Fruit fly (Drosophila melanogaster) whole organism, embryonic: ENCODE data around the gene Grip75.

Experiments
- Atf3 ChIP-seq: fragments of 200-800 bp; sonication (Bioruptor generic); optimal IDR thresholded peaks from 3 replicates; lab custom pipeline; 2016; ENCODE audit warnings: missing biosample characterization, missing genetic modification characterization
- B-H2 ChIP-seq: fragments of 200-800 bp; sonication (Bioruptor generic); optimal IDR thresholded peaks from 2 replicates; lab custom pipeline; 2018; ENCODE audit warnings: missing biosample characterization, mild to moderate bottlenecking, missing genetic modification characterization
- CG10321 ChIP-seq: fragments of 200-800 bp; sonication (Bioruptor generic); IDR thresholded peaks from 2 replicates; pipeline ENCODE4 v1.3.6; 2022; ENCODE audit warnings: missing biosample characterization, missing genetic modification characterization
- CG11560 ChIP-seq: fragments of 200-800 bp; sonication (Bioruptor generic); IDR thresholded peaks from 3 replicates; pipeline ENCODE4 v1.3.6; 2022; ENCODE audit warnings: missing biosample characterization, missing genetic modification characterization
- CG11695 ChIP-seq: fragments of 200-800 bp; sonication (Bioruptor generic); IDR thresholded peaks from 3 replicates; pipeline ENCODE4 v1.3.6; 2022; ENCODE audit warnings: missing biosample characterization, missing genetic modification characterization
- CG13296 ChIP-seq: fragments of 200-800 bp; sonication (Bioruptor generic); optimal IDR thresholded peaks from 3 replicates; lab custom pipeline; 2018; ENCODE audit warnings: missing biosample characterization, mild to moderate bottlenecking, missing genetic modification characterization
- CG14667 ChIP-seq: fragments of 200-800 bp; sonication (Bioruptor generic); IDR thresholded peaks from 2 replicates; pipeline ENCODE4 v1.3.6; 2022; ENCODE audit warnings: missing biosample characterization, missing genetic modification characterization
- CG14710 ChIP-seq: fragments of 200-800 bp; sonication (Bioruptor generic); optimal IDR thresholded peaks from 3 replicates; lab custom pipeline; 2019; ENCODE audit warnings: missing biosample characterization, mild to moderate bottlenecking, missing genetic modification characterization, moderate library complexity
- CG1529 ChIP-seq: fragments of 200-800 bp; sonication (Bioruptor generic); optimal IDR thresholded peaks from 3 replicates; lab custom pipeline; 2018; ENCODE audit warnings: missing biosample characterization, missing genetic modification characterization
- CG15479 ChIP-seq: fragments of 200-800 bp; sonication (Bioruptor generic); optimal IDR thresholded peaks from 3 replicates; lab custom pipeline; 2019; ENCODE audit warnings: missing biosample characterization, mild to moderate bottlenecking, missing genetic modification characterization, moderate library complexity
- CG15601 ChIP-seq: fragments of 200-800 bp; sonication (Bioruptor generic); optimal IDR thresholded peaks from 3 replicates; lab custom pipeline; 2019; ENCODE audit warnings: missing biosample characterization, mild to moderate bottlenecking, missing genetic modification characterization, moderate library complexity
- CG15696 ChIP-seq: fragments of 200-800 bp; sonication (Bioruptor generic); optimal IDR thresholded peaks from 2 replicates; lab custom pipeline; 2019; ENCODE audit warnings: missing biosample characterization, mild to moderate bottlenecking, missing genetic modification characterization, moderate library complexity
- CG17328 ChIP-seq: fragments of 200-800 bp; sonication (Bioruptor generic); IDR thresholded peaks from 2 replicates; pipeline ENCODE4 v1.3.6; 2022; ENCODE audit warnings: missing biosample characterization, missing genetic modification characterization
- CG17359 ChIP-seq: fragments of 200-800 bp; sonication (Bioruptor generic); optimal IDR thresholded peaks from 3 replicates; lab custom pipeline; 2018; ENCODE audit warnings: missing biosample characterization, mild to moderate bottlenecking, missing genetic modification characterization, moderate library complexity
- CG17912 ChIP-seq: fragments of 200-800 bp; sonication (Bioruptor generic); optimal IDR thresholded peaks from 2 replicates; lab custom pipeline; 2018; ENCODE audit warnings: missing biosample characterization, mild to moderate bottlenecking, missing genetic modification characterization
- CG32767 ChIP-seq: fragments of 200-800 bp; sonication (Bioruptor generic); IDR thresholded peaks from 2 replicates; pipeline ENCODE4 v1.3.6; 2022; ENCODE audit warnings: missing biosample characterization, missing genetic modification characterization
- CG4404 ChIP-seq: fragments of 200-800 bp; sonication (Bioruptor generic); IDR thresholded peaks from 2 replicates; pipeline ENCODE4 v1.3.6; 2022; ENCODE audit warnings: missing biosample characterization, missing genetic modification characterization
- CG4424 ChIP-seq: fragments of 200-800 bp; sonication (Bioruptor generic); optimal IDR thresholded peaks from 3 replicates; lab custom pipeline; 2016; ENCODE audit warnings: missing biosample characterization, missing genetic modification characterization
- CG5180 ChIP-seq: fragments of 200-800 bp; sonication (Bioruptor generic); optimal IDR thresholded peaks from 3 replicates; lab custom pipeline; 2017; ENCODE audit warnings: missing biosample characterization, missing genetic modification characterization, mild to moderate bottlenecking, moderate library complexity, missing genetic modification reagents
- CG6272 ChIP-seq: fragments of 200-800 bp; sonication (Bioruptor generic); IDR thresholded peaks from 2 replicates; pipeline ENCODE4 v1.3.6; 2022; ENCODE audit warnings: missing biosample characterization, missing genetic modification characterization
- CG6683 ChIP-seq: fragments of 200-800 bp; sonication (Bioruptor generic); optimal IDR thresholded peaks from 2 replicates; lab custom pipeline; 2017; ENCODE audit warnings: missing biosample characterization, mild to moderate bottlenecking, missing genetic modification characterization, missing genetic modification reagents
- CG7271 ChIP-seq: fragments of 200-800 bp; sonication (Bioruptor generic); optimal IDR thresholded peaks from 2 replicates; lab custom pipeline; 2018; ENCODE audit warnings: missing biosample characterization, mild to moderate bottlenecking, missing genetic modification characterization, moderate library complexity
- CG7556 ChIP-seq: fragments of 200-800 bp; sonication (Bioruptor generic); optimal IDR thresholded peaks from 2 replicates; lab custom pipeline; 2017; ENCODE audit warnings: missing biosample characterization, mild to moderate bottlenecking, missing genetic modification characterization
- CG8281 ChIP-seq: fragments of 200-800 bp; sonication (Bioruptor generic); optimal IDR thresholded peaks from 2 replicates; lab custom pipeline; 2018; ENCODE audit warnings: missing biosample characterization, mild to moderate bottlenecking, missing genetic modification characterization, moderate library complexity
- CG8924 ChIP-seq: fragments of 200-800 bp; optimal IDR thresholded peaks from 3 replicates; lab custom pipeline; 2019; ENCODE audit warnings: missing biosample characterization, mild to moderate bottlenecking, missing genetic modification characterization, moderate library complexity
- CG9437 ChIP-seq: fragments of 200-800 bp; sonication (Bioruptor generic); optimal IDR thresholded peaks from 2 replicates; lab custom pipeline; 2018; ENCODE audit warnings: missing biosample characterization, mild to moderate bottlenecking, missing genetic modification characterization
- D19A ChIP-seq: fragments of 200-800 bp; optimal IDR thresholded peaks from 3 replicates; lab custom pipeline; 2019; ENCODE audit warnings: missing biosample characterization, mild to moderate bottlenecking, missing genetic modification characterization, moderate library complexity
- Drgx ChIP-seq: fragments of 200-800 bp; sonication (Bioruptor generic); IDR thresholded peaks from 2 replicates; pipeline ENCODE4 v1.3.6; 2022; ENCODE audit warnings: missing biosample characterization, missing genetic modification characterization
- ERR ChIP-seq: fragments of 200-800 bp; sonication (Bioruptor generic); optimal IDR thresholded peaks from 2 replicates; lab custom pipeline; 2016; ENCODE audit warnings: missing biosample characterization, missing genetic modification characterization
- Fer3 ChIP-seq: fragments of 200-800 bp; sonication (Bioruptor generic); optimal IDR thresholded peaks from 2 replicates; lab custom pipeline; 2018; ENCODE audit warnings: missing biosample characterization, mild to moderate bottlenecking, missing genetic modification characterization, moderate library complexity
- Hsf ChIP-seq: fragments of 200-800 bp; sonication (Bioruptor generic); optimal IDR thresholded peaks from 3 replicates; lab custom pipeline; 2016; ENCODE audit warnings: missing biosample characterization, missing genetic modification characterization
- Lhr ChIP-seq: fragments of 200-800 bp; sonication (Bioruptor generic); optimal IDR thresholded peaks from 3 replicates; lab custom pipeline; 2017; ENCODE audit warnings: mild to moderate bottlenecking, missing biosample characterization, missing genetic modification reagents, missing genetic modification characterization
- MBD-R2 ChIP-seq: fragments of 200-800 bp; sonication (Bioruptor generic); IDR thresholded peaks from 2 replicates; pipeline ENCODE4 v1.3.6; 2022; ENCODE audit warnings: missing biosample characterization, missing genetic modification characterization
- Ptx1 ChIP-seq: fragments of 200-800 bp; sonication (Bioruptor generic); IDR thresholded peaks from 2 replicates; pipeline ENCODE4 v1.3.6; 2022; ENCODE audit warnings: missing biosample characterization, missing genetic modification characterization
- Spps ChIP-seq: fragments of 200-800 bp; sonication (Bioruptor generic); optimal IDR thresholded peaks from 2 replicates; lab custom pipeline; 2018; ENCODE audit warnings: missing biosample characterization, mild to moderate bottlenecking, missing genetic modification characterization
- Sry-β ChIP-seq: fragments of 200-800 bp; sonication (Bioruptor generic); optimal IDR thresholded peaks from 2 replicates; lab custom pipeline; 2018; ENCODE audit warnings: missing biosample characterization, mild to moderate bottlenecking, missing genetic modification characterization, moderate library complexity
- Xbp1 ChIP-seq: fragments of 200-800 bp; sonication (Bioruptor generic); optimal IDR thresholded peaks from 3 replicates; lab custom pipeline; 2016; ENCODE audit warnings: missing biosample characterization, mild to moderate bottlenecking, missing genetic modification characterization
- aop ChIP-seq: fragments of 200-800 bp; sonication (Bioruptor generic); IDR thresholded peaks from 2 replicates; pipeline ENCODE4 v1.3.6; 2022; ENCODE audit warnings: missing biosample characterization, missing genetic modification characterization
- ash1 ChIP-seq: fragments of 200-800 bp; sonication (Bioruptor generic); optimal IDR thresholded peaks from 2 replicates; lab custom pipeline; 2018; ENCODE audit warnings: missing biosample characterization, mild to moderate bottlenecking, missing genetic modification characterization
- bbx ChIP-seq: fragments of 200-800 bp; sonication (Bioruptor generic); IDR thresholded peaks from 2 replicates; pipeline ENCODE4 v1.3.6; 2022; ENCODE audit warnings: missing biosample characterization, missing genetic modification characterization; ENCODE audit not compliant: partially characterized antibody
- bsh ChIP-seq, 2 experiments: fragments of 200-800 bp; sonication (Bioruptor generic); optimal IDR thresholded peaks; 2 replicates each; lab custom pipeline; 2017 to 2018; ENCODE audit warnings: mild to moderate bottlenecking in 2 of 2, missing biosample characterization in 2 of 2, missing genetic modification characterization in 2 of 2, moderate library complexity in 1 of 2
- croc ChIP-seq: fragments of 200-800 bp; sonication (Bioruptor generic); conservative IDR thresholded peaks from 3 replicates; pipeline ENCODE4 v1.3.6; 2022; ENCODE audit warnings: missing biosample characterization, missing genetic modification characterization
- fd3F ChIP-seq: fragments of 200-800 bp; sonication (Bioruptor generic); optimal IDR thresholded peaks from 2 replicates; lab custom pipeline; 2018; ENCODE audit warnings: missing biosample characterization, mild to moderate bottlenecking, missing genetic modification characterization, moderate library complexity
- gcm2 ChIP-seq: fragments of 200-800 bp; sonication (Bioruptor generic); optimal IDR thresholded peaks from 2 replicates; lab custom pipeline; 2016; ENCODE audit warnings: missing biosample characterization, missing genetic modification characterization
- h ChIP-seq: fragments of >200 bp; optimal IDR thresholded peaks from 2 replicates; lab custom pipeline; 2017
- hbn ChIP-seq: fragments of 200-800 bp; sonication (Bioruptor generic); IDR thresholded peaks from 2 replicates; pipeline ENCODE4 v1.3.6; 2022; ENCODE audit warnings: missing biosample characterization, missing genetic modification characterization; ENCODE audit not compliant: partially characterized antibody
- kah ChIP-seq: fragments of 200-800 bp; sonication (Bioruptor generic); optimal IDR thresholded peaks from 2 replicates; lab custom pipeline; 2018; ENCODE audit warnings: missing biosample characterization, mild to moderate bottlenecking, missing genetic modification characterization
- kni ChIP-seq: fragments of 200-800 bp; sonication (Bioruptor generic); optimal IDR thresholded peaks from 3 replicates; lab custom pipeline; 2017; ENCODE audit warnings: mild to moderate bottlenecking, missing biosample characterization, missing genetic modification reagents, missing genetic modification characterization
- sima ChIP-seq: fragments of 200-800 bp; sonication (Bioruptor generic); optimal IDR thresholded peaks from 2 replicates; lab custom pipeline; 2016; ENCODE audit warnings: missing biosample characterization, missing genetic modification characterization
- sob ChIP-seq: fragments of 200-800 bp; sonication (Bioruptor generic); IDR thresholded peaks from 2 replicates; pipeline ENCODE4 v1.3.6; 2022; ENCODE audit warnings: missing biosample characterization, missing genetic modification characterization
- tap ChIP-seq: fragments of 200-800 bp; optimal IDR thresholded peaks from 3 replicates; lab custom pipeline; 2019; ENCODE audit warnings: missing biosample characterization, mild to moderate bottlenecking, missing genetic modification characterization, moderate library complexity

Grip75 gene

DNA sequence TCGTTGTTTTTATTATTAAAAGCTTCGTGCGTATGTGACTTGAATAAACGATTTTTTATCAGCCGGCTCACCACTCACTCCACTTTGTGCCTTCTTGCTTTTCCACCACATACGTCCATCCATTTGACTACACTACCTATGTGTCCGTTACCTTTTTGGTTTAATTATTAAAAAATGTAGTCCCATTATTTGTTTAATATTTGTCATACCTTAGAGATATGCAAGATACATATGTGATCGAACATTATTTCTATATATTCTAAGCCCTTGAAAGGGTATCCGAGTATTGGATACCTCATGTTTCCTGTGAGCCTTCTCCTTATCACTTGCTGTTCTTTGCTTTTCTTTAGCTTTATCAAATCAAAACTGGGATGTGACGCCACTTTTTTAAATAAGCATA lies 36.1 kb downstream of the Grip75 start (continued):
- TF ChIP-seq tap (tag; lab: Kevin White, UChicago) (peak; percentile 54), CG4404 (GFP tag; lab: Robert Waterston, UW) (no peak), CG6683 (GFP tag; lab: Kevin White, UChicago) (peak; percentile 34), CG32767 (GFP tag; lab: Robert Waterston, UW) (no peak), CG6272 (0 out of 2 replicates have a peak, but pooled peaks have one; percentile 32), CG13296 (GFP tag; lab: Kevin White, UChicago) (peak; percentile 59), CG10321 (GFP tag; lab: Robert Waterston, UW) (no peak), CG4424 (GFP tag; lab: Kevin White, UChicago) (peak; percentile 40), CG9437 (GFP tag; lab: Kevin White, UChicago) (no peak), Sry-β (GFP tag; lab: Kevin White, UChicago) (no peak), B-H2 (no peak), bsh (GFP tag; optimal IDR thresholded peaks at IDR 0.05; lab: Kevin White, UChicago) (peak in 1 of 2 experiments; percentile 52), gcm2 (GFP tag; lab: Kevin White, UChicago) (peak; percentile 3), MBD-R2 (peak; percentile 30; the same call in 1 of the 2 replicates), CG7271 (no peak), ash1 (GFP tag; lab: Kevin White, UChicago) (no peak), Lhr (no peak), croc (GFP tag; lab: Robert Waterston, UW) (no peak), kah (GFP tag; lab: Kevin White, UChicago) (peak; percentile 14), CG1529 (GFP tag; lab: Kevin White, UChicago) (no peak), bbx (GFP tag; lab: Robert Waterston, UW) (no peak), CG11560 (tag; lab: Robert Waterston, UW) (0 out of 3 replicates have a peak, but pooled peaks have one; percentile 24), Hsf (peak; percentile 41), CG17328 (GFP tag; lab: Robert Waterston, UW) (0 out of 2 replicates have a peak, but pooled peaks have one; percentile 45), sob (GFP tag; lab: Robert Waterston, UW) (peak; percentile 67), Ptx1 (peak; percentile 80), kni (GFP tag; lab: Kevin White, UChicago) (no peak), CG17359 (peak; percentile 74), CG5180 (GFP tag; lab: Kevin White, UChicago) (peak; percentile 15), hbn (GFP tag; lab: Robert Waterston, UW) (no peak), CG17912 (no peak), CG8281 (tag; lab: Kevin White, UChicago) (peak; percentile 15), CG14710 (tag; lab: Kevin White, UChicago) (peak; percentile 11), Xbp1 (GFP tag; lab: Kevin White, UChicago) (peak; percentile 47), D19A (tag; lab: Kevin White, UChicago) (peak; percentile 95), aop (GFP tag; lab: Robert Waterston, UW) (no peak), CG8924 (tag; lab: Kevin White, UChicago) (peak; percentile 64), Spps (tag; lab: Kevin White, UChicago) (no peak), CG15601 (tag; lab: Kevin White, UChicago) (no peak), CG15696 (tag; lab: Kevin White, UChicago) (no peak), h (lab: Kevin White, UChicago) (no peak), ERR (no peak), CG15479 (GFP tag; lab: Kevin White, UChicago) (no peak), CG7556 (GFP tag; lab: Kevin White, UChicago) (peak; percentile 72), CG11695 (GFP tag; lab: Robert Waterston, UW) (peak; percentile 68; the same call in 2 of the 3 replicates), Atf3 (GFP tag; lab: Kevin White, UChicago) (no peak), sima (GFP tag; lab: Kevin White, UChicago) (no peak), Drgx (GFP tag; lab: Robert Waterston, UW) (peak; percentile 75; the same call in 1 of the 2 replicates), CG14667 (GFP tag; lab: Robert Waterston, UW) (peak; percentile 37; the same call in 1 of the 2 replicates), Fer3 (tag; lab: Kevin White, UChicago) (peak; percentile 76), fd3F (GFP tag; lab: Kevin White, UChicago) (peak; percentile 26)
